Worm (Caenorhabditis elegans) whole organism, young adult: ENCODE results near the gene F10C1.1.

Experiments
- B0261.1 ChIP-seq: sonication (generic microtip); optimal IDR thresholded peaks from 2 replicates; lab custom pipeline; 2016; ENCODE audit warnings: mild to moderate bottlenecking, missing genetic modification characterization, moderate library complexity, missing compliant biosample characterization
- D2030.7 ChIP-seq: fragments of 200-800 bp; sonication (Bioruptor generic); IDR thresholded peaks from 2 replicates; pipeline ENCODE4 v1.3.6; 2022; ENCODE audit warnings: missing genetic modification reagents, missing genetic modification characterization, missing compliant biosample characterization
- F33H1.4 ChIP-seq: fragments of 200-800 bp; sonication (Bioruptor generic); IDR thresholded peaks from 2 replicates; pipeline ENCODE4 v1.3.6; 2022; ENCODE audit warnings: missing genetic modification reagents, missing genetic modification characterization, missing compliant biosample characterization
- F55B11.4 ChIP-seq: sonication (generic microtip); optimal IDR thresholded peaks from 2 replicates; lab custom pipeline; 2016; ENCODE audit warnings: missing compliant biosample characterization, missing genetic modification characterization, borderline replicate concordance; ENCODE audit not compliant: insufficient read depth
- F57A8.1 ChIP-seq: fragments of 200-800 bp; sonication (Bioruptor generic); optimal IDR thresholded peaks from 2 replicates; lab custom pipeline; 2018; ENCODE audit warnings: mild to moderate bottlenecking, missing genetic modification characterization, moderate library complexity, missing compliant biosample characterization
- akir-1 ChIP-seq: fragments of 200-800 bp; sonication (Bioruptor generic); optimal IDR thresholded peaks from 2 replicates; lab custom pipeline; 2018; ENCODE audit warnings: mild to moderate bottlenecking, missing genetic modification characterization, moderate library complexity, missing compliant biosample characterization
- ama-1 ChIP-seq, 3 experiments: fragments of 150-350 bp in 1 of 3; sonication (generic microtip) in 2 of 3; optimal IDR thresholded peaks; 2 replicates each; lab custom pipeline; 2014 to 2018; ENCODE audit warnings: missing biosample characterization in 2 of 3, missing genetic modification characterization in 2 of 3, missing genetic modification reagents in 2 of 3
- aptf-2 ChIP-seq: fragments of 200-800 bp; sonication (Bioruptor generic); conservative IDR thresholded peaks from 2 replicates; pipeline ENCODE4 v1.3.6; 2022; ENCODE audit warnings: missing genetic modification reagents, missing genetic modification characterization, missing compliant biosample characterization
- attf-3 ChIP-seq: fragments of 200-800 bp; sonication (Bioruptor generic); conservative IDR thresholded peaks from 2 replicates; pipeline ENCODE4 v1.3.6; 2022; ENCODE audit warnings: missing genetic modification reagents, missing genetic modification characterization, missing compliant biosample characterization
- attf-6 ChIP-seq: fragments of 200-800 bp; sonication (Bioruptor generic); IDR thresholded peaks from 2 replicates; pipeline ENCODE4 v1.3.6; 2022; ENCODE audit warnings: missing genetic modification reagents, missing genetic modification characterization, missing compliant biosample characterization
- cebp-2 ChIP-seq: fragments of 200-800 bp; sonication (Bioruptor generic); IDR thresholded peaks from 2 replicates; pipeline ENCODE4 v1.3.6; 2022; ENCODE audit warnings: missing genetic modification characterization, missing compliant biosample characterization
- ceh-58 ChIP-seq: fragments of 200-800 bp; sonication (Bioruptor generic); IDR thresholded peaks from 2 replicates; pipeline ENCODE4 v1.3.6; 2022; ENCODE audit warnings: missing genetic modification characterization, missing compliant biosample characterization
- ceh-79 ChIP-seq: sonication (generic microtip); optimal IDR thresholded peaks from 2 replicates; lab custom pipeline; 2017; ENCODE audit warnings: mild to moderate bottlenecking, missing genetic modification characterization, missing compliant biosample characterization
- ets-4 ChIP-seq: fragments of 200-800 bp; sonication (Bioruptor generic); optimal IDR thresholded peaks from 2 replicates; lab custom pipeline; 2018; ENCODE audit warnings: mild to moderate bottlenecking, missing genetic modification characterization, missing compliant biosample characterization
- lin-54 ChIP-seq: fragments of 200-800 bp; sonication (Bioruptor generic); optimal IDR thresholded peaks from 2 replicates; lab custom pipeline; 2018; ENCODE audit warnings: mild to moderate bottlenecking, missing genetic modification characterization, missing compliant biosample characterization
- madf-3 ChIP-seq: fragments of 200-800 bp; sonication (Bioruptor generic); IDR thresholded peaks from 2 replicates; pipeline ENCODE4 v1.3.6; 2022; ENCODE audit warnings: missing genetic modification reagents, missing genetic modification characterization, missing compliant biosample characterization
- nfya-2 ChIP-seq: fragments of 200-800 bp; sonication (Bioruptor generic); IDR thresholded peaks from 2 replicates; pipeline ENCODE4 v1.3.6; 2022; ENCODE audit warnings: missing genetic modification reagents, missing genetic modification characterization, missing compliant biosample characterization
- nhr-80 ChIP-seq: sonication (generic microtip); optimal IDR thresholded peaks from 2 replicates; lab custom pipeline; 2016; ENCODE audit warnings: missing genetic modification characterization, missing compliant biosample characterization
- nhr-90 ChIP-seq: sonication (generic microtip); optimal IDR thresholded peaks from 2 replicates; lab custom pipeline; 2016; ENCODE audit warnings: missing genotype, mild to moderate bottlenecking, missing genetic modification characterization, missing compliant biosample characterization
- pbrm-1 ChIP-seq: fragments of 200-800 bp; sonication (Bioruptor generic); IDR thresholded peaks from 2 replicates; pipeline ENCODE4 v1.3.6; 2022; ENCODE audit warnings: missing genetic modification reagents, missing genetic modification characterization, missing compliant biosample characterization
- rcor-1 ChIP-seq: fragments of 200-800 bp; sonication (Bioruptor generic); IDR thresholded peaks from 2 replicates; pipeline ENCODE4 v1.3.6; 2022; ENCODE audit warnings: missing genetic modification reagents, missing genetic modification characterization, missing compliant biosample characterization
- rec-8 ChIP-seq, 2 experiments: sonication (generic microtip); optimal IDR thresholded peaks; 2 replicates each; lab custom pipeline; 2016; ENCODE audit warnings: mild to moderate bottlenecking in 2 of 2, missing genetic modification characterization in 2 of 2, missing genetic modification reagents in 2 of 2, missing genotype in 2 of 2, missing biosample characterization in 1 of 2, missing compliant biosample characterization in 1 of 2, moderate library complexity in 1 of 2
- rpc-1 ChIP-seq, 2 experiments: fragments of 150-350 bp in 1 of 2; sonication (generic microtip) in 1 of 2; optimal IDR thresholded peaks; 2 replicates each; lab custom pipeline; 2014 to 2018; ENCODE audit warnings: missing biosample characterization in 1 of 2, missing genetic modification characterization in 1 of 2, missing genetic modification reagents in 1 of 2, missing genotype in 1 of 2
- snpc-3.4 ChIP-seq: sonication (generic microtip); optimal IDR thresholded peaks from 2 replicates; lab custom pipeline; 2017; ENCODE audit warnings: missing genetic modification characterization, mild to moderate bottlenecking, missing compliant biosample characterization, antibody characterized with exemption, moderate library complexity, missing genotype, missing genetic modification reagents
- snpc-4 ChIP-seq, 5 experiments: fragments of 150-350 bp in 1 of 5; sonication (generic microtip) in 4 of 5; optimal IDR thresholded peaks; 2 replicates each; lab custom pipeline; 2014 to 2018; ENCODE audit warnings: missing genetic modification characterization in 5 of 5, missing biosample characterization in 3 of 5, antibody characterized with exemption in 2 of 5, mild to moderate bottlenecking in 2 of 5, missing compliant biosample characterization in 2 of 5, missing genotype in 2 of 5, moderate library complexity in 2 of 5, missing genetic modification reagents in 1 of 5
- sptf-2 ChIP-seq: fragments of 200-800 bp; sonication (Bioruptor generic); optimal IDR thresholded peaks from 2 replicates; lab custom pipeline; 2018; ENCODE audit warnings: mild to moderate bottlenecking, missing genetic modification characterization, missing compliant biosample characterization
- tbp1 ChIP-seq: fragments of 200-800 bp; sonication (Bioruptor generic); optimal IDR thresholded peaks from 2 replicates; lab custom pipeline; 2018; ENCODE audit warnings: mild to moderate bottlenecking, missing genetic modification characterization, missing compliant biosample characterization
- zfh-2 ChIP-seq: fragments of 200-800 bp; sonication (Bioruptor generic); conservative IDR thresholded peaks from 2 replicates; pipeline ENCODE4 v1.3.6; 2022; ENCODE audit warnings: missing genetic modification reagents, missing genetic modification characterization, missing compliant biosample characterization
- ztf-26 ChIP-seq: sonication (generic microtip); optimal IDR thresholded peaks from 2 replicates; lab custom pipeline; 2017; ENCODE audit warnings: missing genetic modification characterization, missing compliant biosample characterization

Gene F10C1.1

DNA sequence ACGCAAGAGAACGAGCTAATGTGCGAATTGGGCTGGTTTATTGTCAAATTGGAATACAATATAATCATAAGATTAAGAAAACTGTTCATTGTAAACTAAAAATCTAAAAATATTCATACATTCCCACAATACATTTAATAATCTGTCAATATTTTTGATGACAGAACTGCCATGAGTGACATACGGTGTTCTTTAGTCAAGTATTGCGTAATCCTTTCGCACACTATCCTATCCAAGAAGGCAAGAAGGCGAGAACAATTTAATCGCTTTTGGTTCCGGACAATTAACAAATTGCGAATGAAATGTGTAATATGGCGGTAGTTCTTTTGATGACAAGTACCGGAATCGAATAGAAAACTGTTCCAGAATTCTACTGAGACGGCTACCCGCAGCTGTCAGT lies 39.1 kb upstream of the F10C1.1 start (continued):
- TF ChIP-seq sptf-2 (GFP tag; lab: Kevin White, UChicago) (no peak), nfya-2 (GFP tag; lab: Robert Waterston, UW) (no peak), B0261.1 (tag; lab: Kevin White, UChicago) (no peak), snpc-4 (GFP tag; optimal IDR thresholded peaks at IDR 0.05; lab: Kevin White, UChicago) (no peak), snpc-4 (tag; optimal IDR thresholded peaks at IDR 0.05; lab: Kevin White, UChicago) (no peak)
- TF ChIP-seq, all 124 proteins: peak for 0

DNA sequence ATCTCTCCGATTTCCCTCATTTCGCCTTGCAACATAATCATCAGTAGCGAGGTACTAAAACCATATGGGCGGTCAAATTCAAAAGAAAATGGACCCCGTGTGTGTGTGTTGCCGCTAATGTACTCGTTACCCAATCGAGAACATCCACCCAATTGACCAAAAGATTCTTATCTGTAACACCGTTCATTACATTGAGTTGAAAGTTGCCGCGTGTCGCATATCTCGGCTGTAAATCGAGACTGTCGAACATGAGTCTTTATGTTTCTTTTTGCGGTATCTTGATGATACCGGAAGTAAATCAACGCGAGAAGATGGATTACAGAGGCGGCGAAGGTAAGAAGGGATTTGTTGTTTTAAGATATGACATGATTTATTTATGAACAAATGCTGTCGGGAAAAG lies 38.3 kb upstream of the F10C1.1 start:
- no peak for TF ChIP-seq rcor-1 (GFP tag; lab: Robert Waterston, UW)
- no peak for TF ChIP-seq snpc-4 (GFP tag; optimal IDR thresholded peaks at IDR 0.05; lab: Kevin White, UChicago)
- TF ChIP-seq snpc-4 (tag; optimal IDR thresholded peaks at IDR 0.05; lab: Kevin White, UChicago): no peak
- no peak for TF ChIP-seq snpc-3.4 (tag; lab: Kevin White, UChicago)
- TF ChIP-seq ama-1 (optimal IDR thresholded peaks at IDR 0.05; lab: Kevin White, UChicago): no peak
- no peak for TF ChIP-seq ama-1 (GFP tag; optimal IDR thresholded peaks at IDR 0.05; lab: Kevin White, UChicago)
- no peak for TF ChIP-seq ztf-26 (tag; lab: Kevin White, UChicago)
- no peak for TF ChIP-seq lin-54 (GFP tag; lab: Kevin White, UChicago)
- no peak for TF ChIP-seq D2030.7
- no peak for TF ChIP-seq madf-3 (GFP tag; lab: Robert Waterston, UW)
- no peak for TF ChIP-seq sptf-2 (GFP tag; lab: Kevin White, UChicago)

DNA sequence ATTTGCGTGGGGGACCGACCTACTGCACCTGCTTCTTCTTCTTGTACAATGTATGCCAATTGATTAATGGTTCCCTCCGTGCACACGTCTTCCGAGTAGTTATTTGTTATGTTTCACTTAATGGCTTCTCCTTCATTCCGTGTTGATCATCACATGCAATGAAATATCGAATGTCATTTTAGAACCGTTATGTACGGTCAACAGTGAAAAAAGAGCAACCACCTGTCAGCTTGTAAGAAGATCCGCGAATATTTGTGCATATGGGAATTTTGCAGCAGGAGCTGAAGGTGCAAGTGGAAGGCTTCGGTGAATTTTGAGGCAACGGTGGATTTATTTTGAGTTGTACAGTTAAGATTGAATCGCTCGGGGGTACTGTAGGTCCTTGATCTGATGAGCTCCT lies 37.4 kb upstream of the F10C1.1 start:
- TF ChIP-seq pbrm-1 (GFP tag; lab: Robert Waterston, UW) (no peak), snpc-3.4 (tag; lab: Kevin White, UChicago) (no peak)

DNA sequence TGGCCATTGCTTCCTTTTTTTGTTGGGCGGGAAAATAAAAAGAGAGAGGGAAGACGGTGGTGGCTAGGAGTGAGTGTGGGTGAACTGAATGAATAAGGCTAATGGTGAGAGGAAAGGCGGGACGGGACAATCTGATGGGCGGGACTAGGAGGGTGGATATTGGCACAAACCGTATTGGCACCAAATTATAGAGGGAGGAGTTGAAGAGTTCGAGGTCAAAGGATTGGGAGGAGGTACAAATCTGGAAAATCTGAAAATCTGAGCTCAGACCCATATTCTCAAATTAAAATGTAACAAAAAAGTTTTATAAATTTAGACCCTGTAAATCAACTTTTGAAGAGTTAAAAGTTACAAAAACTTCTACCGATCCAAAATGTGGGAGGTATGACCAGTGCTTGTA lies 35.2 kb upstream of the F10C1.1 start, which contains the start of gene hlh-14:
TSS of gene hlh-14 (minus strand) at position 101 of the 400 bp plus-strand sequence.
- no peak for TF ChIP-seq F57A8.1 (GFP tag; lab: Kevin White, UChicago)
- TF ChIP-seq F33H1.4 (GFP tag; lab: Robert Waterston, UW): no peak
- no peak for TF ChIP-seq F55B11.4 (tag; lab: Kevin White, UChicago)
- no peak for TF ChIP-seq lin-54 (GFP tag; lab: Kevin White, UChicago)
- no peak for TF ChIP-seq akir-1
- no peak for TF ChIP-seq rec-8 (tag; optimal IDR thresholded peaks at IDR 0.05; lab: Kevin White, UChicago)
- TF ChIP-seq ceh-58 (GFP tag; lab: Robert Waterston, UW): no peak
- TF ChIP-seq cebp-2: no peak
- no peak for TF ChIP-seq attf-3 (GFP tag; lab: Robert Waterston, UW)
- no peak for TF ChIP-seq attf-6 (GFP tag; lab: Robert Waterston, UW)
- TF ChIP-seq ztf-26 (tag; lab: Kevin White, UChicago): no peak
- no peak for TF ChIP-seq ets-4
- TF ChIP-seq tbp1 (GFP tag; lab: Kevin White, UChicago): no peak
- TF ChIP-seq nhr-90: no peak
- TF ChIP-seq rpc-1 (optimal IDR thresholded peaks at IDR 0.05; lab: Kevin White, UChicago): no peak
- no peak for TF ChIP-seq rpc-1 (tag; optimal IDR thresholded peaks at IDR 0.05; lab: Kevin White, UChicago)

DNA sequence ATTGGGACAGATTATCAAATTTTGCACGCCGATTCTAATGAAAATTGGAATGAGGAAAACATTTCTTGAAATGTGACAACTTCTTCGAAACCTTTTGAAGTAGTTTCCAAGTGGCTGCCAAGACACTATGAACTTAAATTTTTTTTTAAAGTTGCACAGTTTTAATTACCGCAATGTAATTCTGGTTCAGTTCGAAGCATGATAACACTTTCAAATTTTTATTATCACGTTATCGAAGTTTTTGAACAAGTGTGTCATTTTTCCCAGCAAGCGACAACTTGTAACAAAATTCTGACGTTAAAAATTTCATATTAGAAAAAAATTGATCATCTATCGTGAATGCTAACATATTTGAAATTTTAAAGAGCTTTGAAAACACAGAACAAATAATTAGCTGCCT lies 31.3 kb upstream of the F10C1.1 start:
- TF ChIP-seq aptf-2 (GFP tag; lab: Robert Waterston, UW): no peak
- peak; percentile 32 for TF ChIP-seq nhr-80
- TF ChIP-seq ceh-79: no peak

DNA sequence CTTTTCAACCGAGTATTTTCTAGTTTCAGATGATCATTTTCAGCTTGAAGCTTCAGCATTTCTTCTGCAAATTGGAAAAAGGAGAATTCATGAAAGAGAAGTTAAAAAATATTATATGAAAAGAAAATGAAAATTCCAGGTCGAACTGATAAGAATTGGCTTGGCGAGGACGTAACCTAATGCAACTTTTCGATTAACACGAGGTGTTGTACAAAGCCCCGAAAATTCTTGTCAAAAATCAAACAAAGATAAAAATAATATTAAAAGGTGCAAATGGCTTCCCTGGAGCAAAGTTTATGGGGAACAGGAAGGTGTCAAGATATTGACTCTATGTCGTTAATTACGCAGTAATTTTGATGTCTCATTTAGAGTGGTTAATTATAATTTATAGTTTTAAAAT lies 29.7 kb upstream of the F10C1.1 start:
- peak; percentile 67 for TF ChIP-seq nhr-80
- no peak for TF ChIP-seq attf-6 (GFP tag; lab: Robert Waterston, UW)
- no peak for TF ChIP-seq zfh-2 (GFP tag; lab: Robert Waterston, UW)
